Fruit fly (Drosophila melanogaster) whole organism, embryonic: ENCODE data around the gene CG13315.

Experiments
- Ada2b ChIP-seq: fragments of 200-800 bp; sonication (Bioruptor generic); IDR thresholded peaks from 2 replicates; pipeline ENCODE4 v1.3.6; 2022; ENCODE audit warnings: missing biosample characterization, missing genetic modification characterization
- Adf1 ChIP-seq: fragments of 200-800 bp; sonication (Bioruptor generic); IDR thresholded peaks from 2 replicates; pipeline ENCODE4 v1.3.6; 2022; ENCODE audit warnings: missing biosample characterization, missing genetic modification characterization
- CG10209 ChIP-seq: fragments of 200-800 bp; sonication (Bioruptor generic); optimal IDR thresholded peaks from 3 replicates; lab custom pipeline; 2017; ENCODE audit warnings: missing biosample characterization, mild to moderate bottlenecking, missing genetic modification characterization, missing genetic modification reagents
- CG10979 ChIP-seq: fragments of 200-800 bp; sonication (Bioruptor generic); optimal IDR thresholded peaks from 2 replicates; lab custom pipeline; 2018; ENCODE audit warnings: missing biosample characterization, mild to moderate bottlenecking, missing genetic modification characterization, moderate library complexity
- CG11398 ChIP-seq: fragments of 200-800 bp; sonication (Bioruptor generic); optimal IDR thresholded peaks from 2 replicates; lab custom pipeline; 2016; ENCODE audit warnings: missing biosample characterization, missing genetic modification characterization
- CG11504 ChIP-seq: fragments of 200-800 bp; sonication (Bioruptor generic); optimal IDR thresholded peaks from 3 replicates; lab custom pipeline; 2019; ENCODE audit warnings: missing biosample characterization, mild to moderate bottlenecking, missing genetic modification characterization, moderate library complexity
- CG1233 ChIP-seq: fragments of 200-800 bp; sonication (Bioruptor generic); optimal IDR thresholded peaks from 4 replicates; lab custom pipeline; 2018; ENCODE audit warnings: missing biosample characterization, mild to moderate bottlenecking, missing genetic modification characterization
- CG12391 ChIP-seq: fragments of 200-800 bp; sonication (Bioruptor generic); optimal IDR thresholded peaks from 3 replicates; lab custom pipeline; 2018; ENCODE audit warnings: missing biosample characterization, mild to moderate bottlenecking, missing genetic modification characterization, moderate library complexity
- CG12769 ChIP-seq: fragments of 200-800 bp; sonication (Bioruptor generic); optimal IDR thresholded peaks from 2 replicates; lab custom pipeline; 2019; ENCODE audit warnings: missing biosample characterization, mild to moderate bottlenecking, missing genetic modification characterization, moderate library complexity
- CG15269 ChIP-seq: fragments of 200-800 bp; sonication (Bioruptor generic); optimal IDR thresholded peaks from 2 replicates; lab custom pipeline; 2018; ENCODE audit warnings: missing biosample characterization, mild to moderate bottlenecking, missing genetic modification characterization, moderate library complexity
- CG15601 ChIP-seq: fragments of 200-800 bp; sonication (Bioruptor generic); optimal IDR thresholded peaks from 3 replicates; lab custom pipeline; 2019; ENCODE audit warnings: missing biosample characterization, mild to moderate bottlenecking, missing genetic modification characterization, moderate library complexity
- CG17912 ChIP-seq: fragments of 200-800 bp; sonication (Bioruptor generic); optimal IDR thresholded peaks from 2 replicates; lab custom pipeline; 2018; ENCODE audit warnings: missing biosample characterization, mild to moderate bottlenecking, missing genetic modification characterization
- CG30403 ChIP-seq: fragments of 200-800 bp; sonication (Bioruptor generic); optimal IDR thresholded peaks from 3 replicates; lab custom pipeline; 2016; ENCODE audit warnings: missing biosample characterization, missing genetic modification characterization
- CG3163 ChIP-seq: fragments of 200-800 bp; sonication (Bioruptor generic); optimal IDR thresholded peaks from 3 replicates; lab custom pipeline; 2016; ENCODE audit warnings: missing biosample characterization, missing genetic modification characterization
- CG3281 ChIP-seq: fragments of 200-800 bp; sonication (Bioruptor generic); optimal IDR thresholded peaks from 3 replicates; lab custom pipeline; 2017; ENCODE audit warnings: missing biosample characterization, mild to moderate bottlenecking, missing genetic modification characterization
- CG34224 ChIP-seq: fragments of 200-800 bp; sonication (Bioruptor generic); IDR thresholded peaks from 3 replicates; pipeline ENCODE4 v1.3.6; 2022; ENCODE audit warnings: missing biosample characterization, missing genetic modification characterization; ENCODE audit not compliant: partially characterized antibody
- CG7963 ChIP-seq: fragments of 200-800 bp; sonication (Bioruptor generic); IDR thresholded peaks from 3 replicates; pipeline ENCODE4 v1.3.6; 2022; ENCODE audit warnings: missing biosample characterization, missing genetic modification characterization; ENCODE audit not compliant: partially characterized antibody
- CG9215 ChIP-seq: fragments of 200-800 bp; sonication (Bioruptor generic); IDR thresholded peaks from 2 replicates; pipeline ENCODE4 v1.3.6; 2022; ENCODE audit warnings: missing biosample characterization, missing genetic modification characterization
- CG9437 ChIP-seq: fragments of 200-800 bp; sonication (Bioruptor generic); optimal IDR thresholded peaks from 2 replicates; lab custom pipeline; 2018; ENCODE audit warnings: missing biosample characterization, mild to moderate bottlenecking, missing genetic modification characterization
- Dbx ChIP-seq: fragments of 200-800 bp; sonication (Bioruptor generic); IDR thresholded peaks from 3 replicates; pipeline ENCODE4 v1.3.6; 2022; ENCODE audit warnings: missing biosample characterization, missing genetic modification characterization
- Dfd ChIP-seq, 2 experiments: fragments of >200 bp; optimal IDR thresholded peaks; 2 replicates each; lab custom pipeline; 2017; ENCODE audit warnings: missing biosample characterization in 2 of 2, missing genetic modification characterization in 2 of 2
- Dip2 ChIP-seq: fragments of 200-800 bp; sonication (Bioruptor generic); IDR thresholded peaks from 2 replicates; pipeline ENCODE4 v1.3.6; 2022; ENCODE audit warnings: missing biosample characterization, missing genetic modification characterization
- Mes4 ChIP-seq: fragments of 200-800 bp; sonication (Bioruptor generic); optimal IDR thresholded peaks from 2 replicates; lab custom pipeline; 2016; ENCODE audit warnings: missing biosample characterization, missing genetic modification characterization
- Myb ChIP-seq: fragments of 200-800 bp; sonication (Bioruptor generic); optimal IDR thresholded peaks from 2 replicates; lab custom pipeline; 2016; ENCODE audit warnings: missing biosample characterization, missing genetic modification characterization
- Nf-YB ChIP-seq: fragments of 200-800 bp; sonication (Bioruptor generic); optimal IDR thresholded peaks from 3 replicates; lab custom pipeline; 2019; ENCODE audit warnings: missing biosample characterization, mild to moderate bottlenecking, missing genetic modification characterization, moderate library complexity
- Nf-YC ChIP-seq: fragments of 200-800 bp; optimal IDR thresholded peaks from 3 replicates; lab custom pipeline; 2019; ENCODE audit warnings: missing biosample characterization, mild to moderate bottlenecking, missing genetic modification characterization, moderate library complexity
- Optix ChIP-seq: fragments of 200-800 bp; sonication (Bioruptor generic); IDR thresholded peaks from 3 replicates; pipeline ENCODE4 v1.3.6; 2022; ENCODE audit warnings: missing biosample characterization, missing genetic modification characterization
- Six4 ChIP-seq: fragments of 200-800 bp; sonication (Bioruptor generic); optimal IDR thresholded peaks from 2 replicates; lab custom pipeline; 2016; ENCODE audit warnings: missing biosample characterization, missing genetic modification characterization
- Ssrp ChIP-seq: fragments of 200-800 bp; sonication (Bioruptor generic); optimal IDR thresholded peaks from 2 replicates; lab custom pipeline; 2018; ENCODE audit warnings: missing biosample characterization, mild to moderate bottlenecking, missing genetic modification characterization, moderate library complexity
- az2 ChIP-seq: fragments of 200-800 bp; sonication (Bioruptor generic); optimal IDR thresholded peaks from 3 replicates; lab custom pipeline; 2016; ENCODE audit warnings: missing biosample characterization, missing genetic modification characterization
- cg ChIP-seq: fragments of 200-800 bp; sonication (Bioruptor generic); optimal IDR thresholded peaks from 3 replicates; lab custom pipeline; 2019; ENCODE audit warnings: missing biosample characterization, mild to moderate bottlenecking, missing genetic modification characterization, moderate library complexity
- chinmo ChIP-seq: fragments of 200-800 bp; sonication (Bioruptor generic); IDR thresholded peaks from 4 replicates; pipeline ENCODE4 v1.3.6; 2022; ENCODE audit warnings: missing biosample characterization, missing genetic modification characterization; ENCODE audit not compliant: partially characterized antibody
- ci ChIP-seq: fragments of 200-800 bp; sonication (Bioruptor generic); IDR thresholded peaks from 3 replicates; pipeline ENCODE4 v1.3.6; 2022; ENCODE audit warnings: missing biosample characterization, missing genetic modification characterization
- danr ChIP-seq: fragments of 200-800 bp; sonication (Bioruptor generic); IDR thresholded peaks from 2 replicates; pipeline ENCODE4 v1.3.6; 2022; ENCODE audit warnings: missing biosample characterization, missing genetic modification characterization
- dmrt99B ChIP-seq: fragments of 200-800 bp; sonication (Bioruptor generic); optimal IDR thresholded peaks from 2 replicates; lab custom pipeline; 2018; ENCODE audit warnings: missing biosample characterization, mild to moderate bottlenecking, missing genetic modification characterization, moderate library complexity
- ham ChIP-seq: fragments of 200-800 bp; sonication (Bioruptor generic); IDR thresholded peaks from 2 replicates; pipeline ENCODE4 v1.3.6; 2022; ENCODE audit warnings: missing biosample characterization, missing genetic modification characterization
- hbn ChIP-seq: fragments of 200-800 bp; sonication (Bioruptor generic); IDR thresholded peaks from 2 replicates; pipeline ENCODE4 v1.3.6; 2022; ENCODE audit warnings: missing biosample characterization, missing genetic modification characterization; ENCODE audit not compliant: partially characterized antibody
- jigr1 ChIP-seq: fragments of 200-800 bp; sonication (Bioruptor generic); IDR thresholded peaks from 3 replicates; pipeline ENCODE4 v1.3.6; 2022; ENCODE audit warnings: missing biosample characterization, missing genetic modification characterization
- lov ChIP-seq, 2 experiments: fragments of 200-800 bp in 1 of 2; fragments of >200 bp in 1 of 2; sonication (Bioruptor generic) in 1 of 2; IDR thresholded peaks in 1 of 2; optimal IDR thresholded peaks in 1 of 2; 2 replicates in 1 of 2; 3 replicates in 1 of 2; pipeline versions ENCODE4 v1.3.6 to Lab custom; 2017 to 2022; ENCODE audit warnings: missing biosample characterization in 1 of 2, missing genetic modification characterization in 1 of 2
- maf-S ChIP-seq: fragments of 200-800 bp; sonication (Bioruptor generic); optimal IDR thresholded peaks from 2 replicates; lab custom pipeline; 2016; ENCODE audit warnings: missing biosample characterization, missing genetic modification characterization
- otp ChIP-seq: fragments of 200-800 bp; sonication (Bioruptor generic); IDR thresholded peaks from 3 replicates; pipeline ENCODE4, ENCODE4 v1.3.6; 2022; ENCODE audit warnings: missing biosample characterization, missing genetic modification characterization
- phol ChIP-seq: fragments of 200-800 bp; sonication (Bioruptor generic); optimal IDR thresholded peaks from 3 replicates; lab custom pipeline; 2018; ENCODE audit warnings: missing biosample characterization, mild to moderate bottlenecking, missing genetic modification characterization, moderate library complexity
- pnt ChIP-seq: fragments of 200-800 bp; sonication (Bioruptor generic); optimal IDR thresholded peaks from 3 replicates; lab custom pipeline; 2016; ENCODE audit warnings: missing biosample characterization, missing genetic modification characterization
- scrt ChIP-seq: fragments of 200-800 bp; sonication (Bioruptor generic); optimal IDR thresholded peaks from 2 replicates; lab custom pipeline; 2018; ENCODE audit warnings: missing biosample characterization, mild to moderate bottlenecking, missing genetic modification characterization, moderate library complexity
- slbo ChIP-seq: fragments of 200-800 bp; sonication (Bioruptor generic); IDR thresholded peaks from 2 replicates; pipeline ENCODE4 v1.3.6; 2022; ENCODE audit warnings: missing biosample characterization, missing genetic modification characterization
- trem ChIP-seq: fragments of 200-800 bp; optimal IDR thresholded peaks from 3 replicates; lab custom pipeline; 2019; ENCODE audit warnings: missing biosample characterization, mild to moderate bottlenecking, missing genetic modification characterization, moderate library complexity
- ttk ChIP-seq: fragments of 200-800 bp; sonication (Bioruptor generic); IDR thresholded peaks from 2 replicates; pipeline ENCODE4 v2.1.2; 2022; ENCODE audit warnings: missing biosample characterization, missing genetic modification characterization
- yki ChIP-seq: fragments of >200 bp; optimal IDR thresholded peaks from 3 replicates; lab custom pipeline; 2018
- z ChIP-seq: fragments of 200-800 bp; sonication (Bioruptor generic); IDR thresholded peaks from 3 replicates; pipeline ENCODE4 v1.3.6; 2022; ENCODE audit warnings: missing biosample characterization, missing genetic modification characterization

Gene CG13315

DNA sequence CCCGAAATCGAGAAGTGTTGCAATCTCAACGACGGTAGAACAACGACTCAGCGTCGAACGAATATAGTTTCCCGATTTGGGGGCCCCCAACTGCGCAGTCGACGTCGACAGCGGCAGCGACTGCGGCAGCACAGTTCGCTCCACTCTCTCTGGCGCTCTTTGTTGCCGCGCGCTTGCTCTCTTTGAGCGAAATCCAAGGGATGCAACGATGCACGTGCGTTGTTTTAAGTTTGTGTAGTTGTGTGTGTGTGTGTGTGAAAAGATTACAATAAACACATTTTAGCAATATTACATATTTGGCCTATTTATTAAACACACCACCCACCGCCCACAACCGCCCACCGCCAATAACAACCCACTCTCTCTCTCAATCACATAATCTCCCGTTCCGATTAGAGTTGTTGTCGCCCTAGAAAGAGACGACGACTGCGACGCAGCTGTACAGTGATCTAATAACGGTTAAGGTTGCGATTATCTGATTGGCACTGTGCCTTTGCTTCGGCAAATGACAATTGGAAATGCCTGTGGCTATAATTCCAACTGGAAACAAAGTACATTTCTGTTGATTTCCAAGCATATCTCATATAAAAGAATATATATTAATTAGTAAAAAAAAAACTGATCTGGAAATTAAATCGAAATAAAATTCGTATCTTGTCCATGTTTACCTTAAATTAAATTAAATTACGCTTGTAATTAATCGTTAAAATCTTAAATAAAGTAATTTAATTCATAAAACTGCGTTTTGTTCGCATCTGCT, 28.8 kb downstream of the CG13315 start:
- TF ChIP-seq Ssrp (peak; percentile 7), CG11398 (no peak), CG34224 (GFP tag; lab: Robert Waterston, UW) (peak; percentile 49; the same call in 1 of the 3 replicates), otp (no peak), CG1233 (GFP tag; lab: Kevin White, UChicago) (no peak), slbo (GFP tag; lab: Robert Waterston, UW) (peak; percentile 26; the same call in 1 of the 2 replicates), yki (peak; percentile 87), chinmo (GFP tag; lab: Robert Waterston, UW) (peak; percentile 92; the same call in 2 of the 4 replicates), z (GFP tag; lab: Robert Waterston, UW) (peak; percentile 84), Mes4 (GFP tag; lab: Kevin White, UChicago) (no peak), CG9437 (GFP tag; lab: Kevin White, UChicago) (peak; percentile 49), Adf1 (GFP tag; lab: Robert Waterston, UW) (peak; percentile 98), ham (GFP tag; lab: Robert Waterston, UW) (no peak), danr (GFP tag; lab: Robert Waterston, UW) (0 out of 2 replicates have a peak, but pooled peaks have one; percentile 13), CG3281 (peak; percentile 2), Dip2 (GFP tag; lab: Robert Waterston, UW) (no peak), CG17912 (no peak), CG10979 (no peak), Nf-YB (GFP tag; lab: Kevin White, UChicago) (no peak), trem (tag; lab: Kevin White, UChicago) (peak; percentile 11), CG3163 (GFP tag; lab: Kevin White, UChicago) (peak; percentile 70), maf-S (no peak), ttk (GFP tag; lab: Robert Waterston, UW) (no peak), CG15269 (peak; percentile 27), Optix (no peak), Myb (GFP tag; lab: Kevin White, UChicago) (no peak), CG15601 (no peak), CG12769 (tag; lab: Kevin White, UChicago) (peak; percentile 62), pnt (GFP tag; lab: Kevin White, UChicago) (no peak), CG9215 (GFP tag; lab: Robert Waterston, UW) (no peak), CG12391 (tag; lab: Kevin White, UChicago) (no peak), CG10209 (peak; percentile 39), az2 (GFP tag; lab: Kevin White, UChicago) (peak; percentile 1), hbn (GFP tag; lab: Robert Waterston, UW) (peak; percentile 31; the same call in 1 of the 2 replicates), Ada2b (GFP tag; lab: Robert Waterston, UW) (no peak), Nf-YC (tag; lab: Kevin White, UChicago) (peak; percentile 61), lov (optimal IDR thresholded peaks at IDR 0.05; lab: Kevin White, UChicago) (no peak), lov (GFP tag; IDR thresholded peaks at IDR 0.05; lab: Robert Waterston, UW) (no peak), cg (GFP tag; lab: Kevin White, UChicago) (peak; percentile 43), phol (tag; lab: Kevin White, UChicago) (peak; percentile 2), dmrt99B (tag; lab: Kevin White, UChicago) (peak; percentile 39), Six4 (GFP tag; lab: Kevin White, UChicago) (no peak), CG11504 (tag; lab: Kevin White, UChicago) (peak; percentile 33), jigr1 (GFP tag; lab: Robert Waterston, UW) (no peak), CG7963 (GFP tag; lab: Robert Waterston, UW) (no peak), Dbx (GFP tag; lab: Robert Waterston, UW) (no peak), CG30403 (GFP tag; lab: Kevin White, UChicago) (peak; percentile 49), scrt (GFP tag; lab: Kevin White, UChicago) (peak; percentile 21), Dfd (GFP tag; optimal IDR thresholded peaks at IDR 0.05; lab: Kevin White, UChicago) (no peak), ci (GFP tag; lab: Robert Waterston, UW) (peak; percentile 50; the same call in 2 of the 3 replicates)
